Worm (Caenorhabditis elegans) whole organism, early embryonic: Measurements from ENCODE around the gene unc-36.

Source experiments
- B0310.2 ChIP-seq: sonication (generic microtip); optimal IDR thresholded peaks from 2 replicates; lab custom pipeline; 2016; ENCODE audit warnings: mild to moderate bottlenecking, missing genetic modification characterization, missing compliant biosample characterization
- F13C5.2 ChIP-seq: sonication (generic microtip); optimal IDR thresholded peaks from 2 replicates; lab custom pipeline; 2017; ENCODE audit warnings: mild to moderate bottlenecking, missing genetic modification characterization, inconsistent platforms, missing compliant biosample characterization
- aly-1 ChIP-seq: sonication (generic microtip); optimal IDR thresholded peaks from 2 replicates; lab custom pipeline; 2016; ENCODE audit warnings: missing genetic modification characterization, missing compliant biosample characterization
- ama-1 ChIP-seq: fragments of 150-350 bp; optimal IDR thresholded peaks from 2 replicates; lab custom pipeline; 2014
- ceh-13 ChIP-seq: fragments of 200-800 bp; sonication (Bioruptor generic); optimal IDR thresholded peaks from 2 replicates; lab custom pipeline; 2018; ENCODE audit warnings: mild to moderate bottlenecking, missing genetic modification characterization, missing compliant biosample characterization
- ceh-36 ChIP-seq: sonication (generic microtip); optimal IDR thresholded peaks from 2 replicates; lab custom pipeline; 2016; ENCODE audit warnings: missing genetic modification characterization, inconsistent platforms, missing compliant biosample characterization
- ets-7 ChIP-seq: sonication (generic microtip); optimal IDR thresholded peaks from 2 replicates; lab custom pipeline; 2016; ENCODE audit warnings: missing genotype, missing genetic modification characterization, missing compliant biosample characterization
- flt-1 ChIP-seq: fragments of 200-800 bp; sonication (Bioruptor generic); IDR thresholded peaks from 2 replicates; pipeline ENCODE4 v1.3.6; 2022; ENCODE audit warnings: missing genetic modification characterization, missing compliant biosample characterization
- hmbx-1 ChIP-seq: sonication (generic microtip); optimal IDR thresholded peaks from 2 replicates; lab custom pipeline; 2016; ENCODE audit warnings: mild to moderate bottlenecking, missing genetic modification characterization, missing compliant biosample characterization
- hmg-4 ChIP-seq: fragments of 200-800 bp; sonication (Bioruptor generic); optimal IDR thresholded peaks from 2 replicates; lab custom pipeline; 2018; ENCODE audit warnings: mild to moderate bottlenecking, missing genetic modification characterization, missing compliant biosample characterization
- hnd-1 ChIP-seq: sonication (generic microtip); optimal IDR thresholded peaks from 2 replicates; lab custom pipeline; 2016; ENCODE audit warnings: missing genetic modification characterization, missing compliant biosample characterization
- pes-1 ChIP-seq: fragments of 200-800 bp; sonication (Bioruptor generic); IDR thresholded peaks from 2 replicates; pipeline ENCODE4 v1.3.6; 2022; ENCODE audit warnings: missing genetic modification reagents, missing genetic modification characterization, missing compliant biosample characterization
- scrt-1 ChIP-seq: fragments of 200-800 bp; sonication (Bioruptor generic); IDR thresholded peaks from 2 replicates; pipeline ENCODE4 v1.3.6; 2022; ENCODE audit warnings: missing genetic modification characterization, missing compliant biosample characterization
- sea-1 ChIP-seq: fragments of 200-800 bp; sonication (Bioruptor generic); conservative IDR thresholded peaks from 2 replicates; pipeline ENCODE4 v1.3.6; 2022; ENCODE audit warnings: missing genetic modification characterization, missing compliant biosample characterization
- tbx-11 ChIP-seq: fragments of 200-800 bp; sonication (Bioruptor generic); IDR thresholded peaks from 2 replicates; pipeline ENCODE4 v1.3.6; 2022; ENCODE audit warnings: missing genetic modification characterization, missing compliant biosample characterization
- tbx-37 ChIP-seq: fragments of 200-800 bp; sonication (Bioruptor generic); conservative IDR thresholded peaks from 2 replicates; pipeline ENCODE4 v1.3.6; 2022; ENCODE audit warnings: missing genetic modification reagents, missing genetic modification characterization, missing compliant biosample characterization
- tra-4 ChIP-seq: sonication (generic microtip); optimal IDR thresholded peaks from 2 replicates; lab custom pipeline; 2017; ENCODE audit warnings: missing genetic modification characterization, missing compliant biosample characterization

The unc-36 gene

ce11 chrIII:8161238-8161637 lies 39.8 kb downstream of the unc-36 start, which contains the start of gene inpp-5K:
TSS of gene inpp-5K (minus strand) at chrIII:8161338.
- TF ChIP-seq tbx-11 (GFP tag; lab: Robert Waterston, UW) (no peak), F13C5.2 (tag; lab: Kevin White, UChicago) (no peak), ceh-13 (GFP tag; lab: Kevin White, UChicago) (no peak), hmbx-1 (tag; lab: Kevin White, UChicago) (no peak), ets-7 (tag; lab: Kevin White, UChicago) (no peak), flt-1 (no peak), hnd-1 (tag; lab: Kevin White, UChicago) (no peak), scrt-1 (no peak)

ce11 chrIII:8158140-8158786 lies 42.8 kb downstream of the unc-36 start, which contains the start of gene atg-13:
TSS of gene atg-13 (minus strand) at chrIII:8158190.
- TF ChIP-seq aly-1 (tag; lab: Kevin White, UChicago), result no peak
- no peak for TF ChIP-seq tbx-37 (GFP tag; lab: Robert Waterston, UW)
- no peak for TF ChIP-seq hmbx-1 (tag; lab: Kevin White, UChicago)
- no peak for TF ChIP-seq F13C5.2 (tag; lab: Kevin White, UChicago)
- no peak for TF ChIP-seq B0310.2 (tag; lab: Kevin White, UChicago)
- TF ChIP-seq pes-1 (GFP tag; lab: Robert Waterston, UW), result no peak
- no peak for TF ChIP-seq ceh-36
- no peak for TF ChIP-seq tbx-11 (GFP tag; lab: Robert Waterston, UW)
- TF ChIP-seq sea-1 (GFP tag; lab: Robert Waterston, UW), result no peak
- no peak for TF ChIP-seq ets-7 (tag; lab: Kevin White, UChicago)
- no peak for TF ChIP-seq hnd-1 (tag; lab: Kevin White, UChicago)
- TF ChIP-seq hmg-4 (GFP tag; lab: Kevin White, UChicago), result no peak
- TF ChIP-seq ceh-13 (GFP tag; lab: Kevin White, UChicago), result no peak
- no peak for TF ChIP-seq tra-4 (tag; lab: Kevin White, UChicago)
- TF ChIP-seq scrt-1, result no peak
- TF ChIP-seq ama-1, result no peak
- TF ChIP-seq flt-1, result no peak

ce11 chrIII:8155166-8155565 lies 45.9 kb downstream of the unc-36 start, which contains the start of gene D2007.1:
TSS of gene D2007.1 (plus strand) at chrIII:8155466.
- TF ChIP-seq ama-1 (no peak), aly-1 (tag; lab: Kevin White, UChicago) (no peak), tbx-37 (GFP tag; lab: Robert Waterston, UW) (no peak), pes-1 (GFP tag; lab: Robert Waterston, UW) (no peak), hmbx-1 (tag; lab: Kevin White, UChicago) (no peak), tra-4 (tag; lab: Kevin White, UChicago) (no peak), hmg-4 (GFP tag; lab: Kevin White, UChicago) (no peak), flt-1 (no peak), ets-7 (tag; lab: Kevin White, UChicago) (no peak), ceh-36 (no peak), scrt-1 (no peak), hnd-1 (tag; lab: Kevin White, UChicago) (no peak), sea-1 (GFP tag; lab: Robert Waterston, UW) (no peak), tbx-11 (GFP tag; lab: Robert Waterston, UW) (no peak), B0310.2 (tag; lab: Kevin White, UChicago) (no peak), ceh-13 (GFP tag; lab: Kevin White, UChicago) (no peak), F13C5.2 (tag; lab: Kevin White, UChicago) (no peak)

- TF ChIP-seq B0310.2 (tag; lab: Kevin White, UChicago) (no peak), aly-1 (tag; lab: Kevin White, UChicago) (no peak)
Measured at ce11 chrIII:8154423-8154822, 46.6 kb downstream of the unc-36 start.

ce11 chrIII:8148751-8149150 lies 52.3 kb downstream of the unc-36 start, which contains the start of gene D2007.2:
TSS of gene D2007.2 (plus strand) at chrIII:8148963.
- TF ChIP-seq tra-4 (tag; lab: Kevin White, UChicago) (no peak), tbx-11 (GFP tag; lab: Robert Waterston, UW) (no peak), pes-1 (GFP tag; lab: Robert Waterston, UW) (no peak), hmbx-1 (tag; lab: Kevin White, UChicago) (no peak), ets-7 (tag; lab: Kevin White, UChicago) (no peak), flt-1 (no peak), hmg-4 (GFP tag; lab: Kevin White, UChicago) (no peak), sea-1 (GFP tag; lab: Robert Waterston, UW) (no peak), ceh-36 (no peak), B0310.2 (tag; lab: Kevin White, UChicago) (no peak), aly-1 (tag; lab: Kevin White, UChicago) (no peak), ama-1 (no peak), F13C5.2 (tag; lab: Kevin White, UChicago) (no peak), tbx-37 (GFP tag; lab: Robert Waterston, UW) (no peak), ceh-13 (GFP tag; lab: Kevin White, UChicago) (no peak), hnd-1 (tag; lab: Kevin White, UChicago) (no peak), scrt-1 (no peak)

ce11 chrIII:8145971-8146370 lies 55.0 kb downstream of the unc-36 start:
- TF ChIP-seq tra-4 (tag; lab: Kevin White, UChicago), result no peak
- no peak for TF ChIP-seq tbx-11 (GFP tag; lab: Robert Waterston, UW)
- TF ChIP-seq tbx-37 (GFP tag; lab: Robert Waterston, UW), result no peak
- TF ChIP-seq flt-1, result no peak
- TF ChIP-seq ceh-13 (GFP tag; lab: Kevin White, UChicago), result no peak
- TF ChIP-seq hnd-1 (tag; lab: Kevin White, UChicago), result no peak
- TF ChIP-seq aly-1 (tag; lab: Kevin White, UChicago), result no peak

ce11 chrIII:8144574-8145065 lies 56.4 kb downstream of the unc-36 start, which contains the start of the genes C14B9.8 and mrpl-18:
TSS of gene C14B9.8 (minus strand) at chrIII:8144629.
TSS of gene mrpl-18 (plus strand) at chrIII:8145015.
- peak; percentile 38 for TF ChIP-seq ets-7 (tag; lab: Kevin White, UChicago)
- TF ChIP-seq tbx-37 (GFP tag; lab: Robert Waterston, UW), result peak; percentile 74
- no peak for TF ChIP-seq hmbx-1 (tag; lab: Kevin White, UChicago)
